Worm (Caenorhabditis elegans) whole organism, L1 larva: Measurements from ENCODE around the gene ZK287.7.

Experiments
- C04F5.9 ChIP-seq: sonication (generic microtip); optimal IDR thresholded peaks from 2 replicates; lab custom pipeline; 2016; ENCODE audit warnings: missing genetic modification characterization, missing compliant biosample characterization
- C34B4.2 ChIP-seq: sonication (generic microtip); optimal IDR thresholded peaks from 2 replicates; lab custom pipeline; 2017; ENCODE audit warnings: mild to moderate bottlenecking, missing genetic modification characterization, missing compliant biosample characterization
- Y116A8C.19 ChIP-seq: sonication (generic microtip); optimal IDR thresholded peaks from 2 replicates; lab custom pipeline; 2016; ENCODE audit warnings: missing compliant biosample characterization, missing genetic modification characterization, borderline replicate concordance
- alr-1 ChIP-seq: fragments of 200-800 bp; sonication (Bioruptor generic); optimal IDR thresholded peaks from 2 replicates; lab custom pipeline; 2018; ENCODE audit warnings: borderline replicate concordance, mild to moderate bottlenecking, missing genetic modification characterization, missing compliant biosample characterization
- blmp-1 ChIP-seq: fragments of 150-350 bp; optimal IDR thresholded peaks from 2 replicates; lab custom pipeline; 2014; ENCODE audit warnings: missing biosample characterization, missing genetic modification characterization
- ceh-63 ChIP-seq: fragments of 200-800 bp; sonication (Bioruptor generic); optimal IDR thresholded peaks from 2 replicates; lab custom pipeline; 2018; ENCODE audit warnings: mild to moderate bottlenecking, missing genetic modification characterization, missing compliant biosample characterization
- ceh-82 ChIP-seq, 3 experiments: fragments of 150-350 bp in 1 of 3; sonication (generic microtip) in 2 of 3; optimal IDR thresholded peaks; 2 replicates each; lab custom pipeline; 2014 to 2017; ENCODE audit warnings: missing biosample characterization in 3 of 3, missing genetic modification characterization in 3 of 3
- dpl-1 ChIP-seq, 3 experiments: fragments of 150-350 bp in 2 of 3; sonication (generic microtip) in 1 of 3; optimal IDR thresholded peaks; 2 replicates each; lab custom pipeline; 2014 to 2017; ENCODE audit warnings: missing biosample characterization in 3 of 3, missing genetic modification characterization in 3 of 3, missing genetic modification reagents in 3 of 3
- efl-1 ChIP-seq, 4 experiments: fragments of 150-350 bp; optimal IDR thresholded peaks in 3 of 4; peaks in 1 of 4; 1 replicate in 1 of 4; 2 replicates in 3 of 4; lab custom pipeline; 2014; ENCODE audit warnings: missing biosample characterization in 2 of 4, missing genetic modification characterization in 2 of 4, missing genetic modification reagents in 2 of 4
- efl-3 ChIP-seq: fragments of 200-800 bp; sonication (Bioruptor generic); optimal IDR thresholded peaks from 2 replicates; lab custom pipeline; 2018; ENCODE audit warnings: mild to moderate bottlenecking, missing genetic modification characterization, missing compliant biosample characterization
- egl-27 ChIP-seq, 2 experiments: fragments of 150-350 bp in 1 of 2; sonication (generic microtip); optimal IDR thresholded peaks; 3 replicates each; lab custom pipeline; 2017 to 2018; ENCODE audit warnings: missing biosample characterization in 2 of 2, missing genetic modification characterization in 2 of 2, missing genetic modification reagents in 2 of 2
- elt-2 ChIP-seq: sonication (generic microtip); optimal IDR thresholded peaks from 2 replicates; lab custom pipeline; 2016; ENCODE audit warnings: missing genetic modification characterization, mild to moderate bottlenecking, inconsistent platforms, missing compliant biosample characterization, missing genetic modification reagents
- elt-3 ChIP-seq, 6 experiments: fragments of 150-350 bp in 1 of 6; sonication (generic microtip); optimal IDR thresholded peaks; 2 replicates each; lab custom pipeline; 2017 to 2018; ENCODE audit warnings: missing biosample characterization in 6 of 6, missing genetic modification characterization in 6 of 6, inconsistent platforms in 1 of 6
- fkh-10 ChIP-seq: sonication (generic microtip); optimal IDR thresholded peaks from 2 replicates; lab custom pipeline; 2017; ENCODE audit warnings: missing biosample characterization, missing genetic modification reagents, missing genetic modification characterization
- fkh-4 ChIP-seq: sonication (generic microtip); optimal IDR thresholded peaks from 2 replicates; lab custom pipeline; 2016; ENCODE audit warnings: missing compliant biosample characterization, missing genetic modification characterization, borderline replicate concordance
- fos-1 ChIP-seq: fragments of 150-350 bp; optimal IDR thresholded peaks from 2 replicates; lab custom pipeline; 2014; ENCODE audit warnings: missing biosample characterization, missing genetic modification characterization
- grh-1 ChIP-seq: fragments of 200-800 bp; sonication (Bioruptor generic); IDR thresholded peaks from 2 replicates; pipeline ENCODE4 v1.3.6; 2022; ENCODE audit warnings: missing genetic modification reagents, missing genetic modification characterization, missing compliant biosample characterization
- hlh-17 ChIP-seq: fragments of 200-800 bp; sonication (Bioruptor generic); optimal IDR thresholded peaks from 2 replicates; lab custom pipeline; 2018; ENCODE audit warnings: missing genetic modification characterization, mild to moderate bottlenecking, missing compliant biosample characterization, moderate library complexity, borderline replicate concordance
- hpl-2 ChIP-seq: fragments of 150-350 bp; optimal IDR thresholded peaks from 2 replicates; lab custom pipeline; 2014; ENCODE audit warnings: missing biosample characterization, missing genetic modification reagents, missing genetic modification characterization
- isw-1 ChIP-seq: fragments of 200-800 bp; sonication (Bioruptor generic); IDR thresholded peaks from 2 replicates; pipeline ENCODE4 v1.3.6; 2022; ENCODE audit warnings: missing genetic modification characterization, missing compliant biosample characterization
- lin-14 ChIP-seq: fragments of 200-800 bp; sonication (Bioruptor generic); optimal IDR thresholded peaks from 2 replicates; lab custom pipeline; 2018; ENCODE audit warnings: mild to moderate bottlenecking, missing genetic modification characterization, moderate library complexity, missing compliant biosample characterization
- lsy-2 ChIP-seq, 2 experiments: fragments of 150-350 bp; optimal IDR thresholded peaks; 2 replicates each; lab custom pipeline; 2014; ENCODE audit warnings: missing biosample characterization in 2 of 2, missing genetic modification characterization in 2 of 2
- mab-9 ChIP-seq: fragments of 200-800 bp; sonication (Bioruptor generic); IDR thresholded peaks from 2 replicates; pipeline ENCODE4 v1.3.6; 2022; ENCODE audit warnings: missing genetic modification reagents, missing genetic modification characterization, missing compliant biosample characterization
- mdl-1 ChIP-seq, 2 experiments: fragments of 150-350 bp; optimal IDR thresholded peaks; 2 replicates each; lab custom pipeline; 2014 to 2017; ENCODE audit warnings: missing biosample characterization in 2 of 2, missing genetic modification characterization in 2 of 2, inconsistent platforms in 1 of 2
- nhr-11 ChIP-seq: fragments of 150-350 bp; optimal IDR thresholded peaks from 2 replicates; lab custom pipeline; 2014; ENCODE audit warnings: missing biosample characterization, missing genetic modification characterization
- nhr-12 ChIP-seq: sonication (generic microtip); optimal IDR thresholded peaks from 2 replicates; lab custom pipeline; 2017; ENCODE audit warnings: missing biosample characterization, missing genetic modification characterization
- nhr-20 ChIP-seq: sonication (generic microtip); optimal IDR thresholded peaks from 2 replicates; lab custom pipeline; 2016; ENCODE audit warnings: mild to moderate bottlenecking, missing genetic modification characterization, missing compliant biosample characterization
- nhr-237 ChIP-seq: fragments of 150-350 bp; optimal IDR thresholded peaks from 2 replicates; lab custom pipeline; 2014; ENCODE audit warnings: missing biosample characterization, missing genetic modification characterization
- nhr-28 ChIP-seq: fragments of 150-350 bp; optimal IDR thresholded peaks from 2 replicates; lab custom pipeline; 2014; ENCODE audit warnings: missing biosample characterization, missing genetic modification characterization
- nhr-71 ChIP-seq: sonication (generic microtip); optimal IDR thresholded peaks from 2 replicates; lab custom pipeline; 2016; ENCODE audit warnings: mild to moderate bottlenecking, missing genetic modification characterization, moderate library complexity, missing compliant biosample characterization
- nhr-76 ChIP-seq: sonication (generic microtip); optimal IDR thresholded peaks from 2 replicates; lab custom pipeline; 2017; ENCODE audit warnings: missing biosample characterization, missing genetic modification characterization
- nhr-77 ChIP-seq: fragments of 150-350 bp; optimal IDR thresholded peaks from 2 replicates; lab custom pipeline; 2014; ENCODE audit warnings: missing biosample characterization, missing genetic modification characterization
- nhr-84 ChIP-seq: sonication (generic microtip); optimal IDR thresholded peaks from 2 replicates; lab custom pipeline; 2017; ENCODE audit warnings: missing biosample characterization, missing genetic modification characterization
- nhr-85 ChIP-seq: sonication (generic microtip); peaks from one replicate; lab custom pipeline; 2016; ENCODE audit warnings: missing genetic modification characterization, inconsistent platforms, missing compliant biosample characterization
- pag-3 ChIP-seq: sonication (generic microtip); optimal IDR thresholded peaks from 2 replicates; lab custom pipeline; 2017; ENCODE audit warnings: missing genetic modification characterization, mild to moderate bottlenecking, missing compliant biosample characterization, antibody characterized with exemption, borderline replicate concordance; ENCODE audit not compliant: insufficient read depth
- pqm-1 ChIP-seq: sonication (generic microtip); optimal IDR thresholded peaks from 3 replicates; lab custom pipeline; 2017; ENCODE audit warnings: missing biosample characterization, missing genetic modification characterization
- skn-1 ChIP-seq: fragments of 150-350 bp; optimal IDR thresholded peaks from 2 replicates; lab custom pipeline; 2014; ENCODE audit warnings: missing biosample characterization, missing genetic modification characterization
- sox-4 ChIP-seq: sonication (generic microtip); optimal IDR thresholded peaks from 2 replicates; lab custom pipeline; 2016; ENCODE audit warnings: missing genetic modification characterization, missing compliant biosample characterization
- sptf-1 ChIP-seq: fragments of 150-350 bp; optimal IDR thresholded peaks from 2 replicates; lab custom pipeline; 2014; ENCODE audit warnings: missing biosample characterization, missing genetic modification characterization
- sup-37 ChIP-seq: fragments of 200-800 bp; sonication (Bioruptor generic); optimal IDR thresholded peaks from 2 replicates; lab custom pipeline; 2018; ENCODE audit warnings: mild to moderate bottlenecking, missing genetic modification characterization, missing compliant biosample characterization
- swsn-7 ChIP-seq: sonication (generic microtip); optimal IDR thresholded peaks from 2 replicates; lab custom pipeline; 2016; ENCODE audit warnings: missing genetic modification characterization, missing compliant biosample characterization
- tbx-2 ChIP-seq: sonication (generic microtip); optimal IDR thresholded peaks from 2 replicates; lab custom pipeline; 2016; ENCODE audit warnings: missing genetic modification characterization, missing compliant biosample characterization
- tlp-1 ChIP-seq: fragments of 150-350 bp; optimal IDR thresholded peaks from 2 replicates; lab custom pipeline; 2014; ENCODE audit warnings: missing biosample characterization, missing genetic modification characterization
- unc-130 ChIP-seq: fragments of 150-350 bp; optimal IDR thresholded peaks from 2 replicates; lab custom pipeline; 2017; ENCODE audit warnings: missing biosample characterization, missing genetic modification characterization, inconsistent platforms
- unc-30 ChIP-seq: sonication (generic microtip); optimal IDR thresholded peaks from 2 replicates; lab custom pipeline; 2017; ENCODE audit warnings: missing biosample characterization, missing genetic modification characterization
- unc-62 ChIP-seq: fragments of 150-350 bp; optimal IDR thresholded peaks from 2 replicates; lab custom pipeline; 2014; ENCODE audit warnings: missing biosample characterization, missing genetic modification reagents, missing genetic modification characterization
- unc-98 ChIP-seq: fragments of 200-800 bp; sonication (Bioruptor generic); IDR thresholded peaks from 2 replicates; pipeline ENCODE4 v1.3.6; 2022; ENCODE audit warnings: missing genetic modification characterization, missing compliant biosample characterization
- zag-1 ChIP-seq: fragments of 150-350 bp; optimal IDR thresholded peaks from 2 replicates; lab custom pipeline; 2014; ENCODE audit warnings: missing biosample characterization, missing genetic modification characterization
- ztf-11 ChIP-seq, 2 experiments: sonication (generic microtip); optimal IDR thresholded peaks; 2 replicates each; lab custom pipeline; 2016 to 2017; ENCODE audit warnings: missing genetic modification characterization in 2 of 2, missing biosample characterization in 1 of 2, missing compliant biosample characterization in 1 of 2
- ztf-4 ChIP-seq: fragments of 150-350 bp; optimal IDR thresholded peaks from 2 replicates; lab custom pipeline; 2014; ENCODE audit warnings: missing biosample characterization, missing genetic modification characterization

Gene ZK287.7

DNA sequence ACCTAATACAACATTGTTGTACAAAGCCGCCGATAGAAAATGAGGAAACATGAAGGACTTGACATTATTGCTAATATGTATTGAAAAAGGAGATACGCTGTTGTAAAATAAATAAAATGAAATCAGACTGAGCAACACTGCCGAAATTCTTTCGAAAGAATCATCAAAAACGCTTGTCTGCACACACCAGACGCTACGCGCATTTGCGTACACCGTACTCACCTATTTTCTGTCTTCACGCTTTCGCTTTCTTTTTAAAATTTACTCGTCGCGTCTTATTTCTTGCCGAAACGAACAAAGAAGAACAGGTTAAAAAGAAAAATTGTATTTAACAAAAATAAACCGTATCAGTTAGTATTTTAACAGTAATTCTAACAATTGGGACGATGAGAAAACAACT is 2.1 kb upstream of the ZK287.7 start (continued):
- no peak for TF ChIP-seq fkh-10
- TF ChIP-seq hlh-17 (GFP tag; lab: Kevin White, UChicago) = no peak
- TF ChIP-seq alr-1 (tag; lab: Kevin White, UChicago) = no peak
- no peak for TF ChIP-seq fkh-4 (tag; lab: Kevin White, UChicago)
- TF ChIP-seq grh-1 (GFP tag; lab: Robert Waterston, UW) = no peak
- no peak for TF ChIP-seq sup-37 (GFP tag; lab: Kevin White, UChicago)
- TF ChIP-seq efl-3 (GFP tag; lab: Kevin White, UChicago) = no peak
- no peak for TF ChIP-seq nhr-11 (tag; lab: Kevin White, UChicago)
- TF ChIP-seq skn-1 (tag; lab: Kevin White, UChicago) = peak; percentile 72
- no peak for TF ChIP-seq unc-30
- TF ChIP-seq egl-27 (tag; optimal IDR thresholded peaks at IDR 0.05; lab: Kevin White, UChicago) = no peak
- TF ChIP-seq nhr-77 = no peak
- TF ChIP-seq dpl-1 (GFP tag; optimal IDR thresholded peaks at IDR 0.05; lab: Kevin White, UChicago) = peak; percentile 24 to 57 (median 38)
- TF ChIP-seq nhr-237 = no peak
- TF ChIP-seq elt-2 (tag; lab: Kevin White, UChicago) = no peak
- peak in 1 of 2 experiments; percentile 40 for TF ChIP-seq mdl-1 (tag; optimal IDR thresholded peaks at IDR 0.05; lab: Kevin White, UChicago)
- no peak for TF ChIP-seq hpl-2 (GFP tag; lab: Kevin White, UChicago)
- no peak for TF ChIP-seq unc-98 (GFP tag; lab: Robert Waterston, UW)
- no peak for TF ChIP-seq tlp-1 (tag; lab: Kevin White, UChicago)
- TF ChIP-seq isw-1 (GFP tag; lab: Robert Waterston, UW) = no peak
- no peak for TF ChIP-seq sox-4 (tag; lab: Kevin White, UChicago)
- no peak for TF ChIP-seq C34B4.2 (tag; lab: Kevin White, UChicago)
- peak; percentile 42 for TF ChIP-seq swsn-7 (tag; lab: Kevin White, UChicago)
- no peak for TF ChIP-seq tbx-2 (tag; lab: Kevin White, UChicago)
- TF ChIP-seq zag-1 = no peak
- TF ChIP-seq unc-130 = peak; percentile 37
- TF ChIP-seq efl-1 (optimal IDR thresholded peaks at IDR 0.05; lab: Kevin White, UChicago) = peak; percentile 33 to 55
- TF ChIP-seq efl-1 (GFP tag; optimal IDR thresholded peaks at IDR 0.05 in 1 of 2; lab: Kevin White, UChicago) = peak; percentile 50 to 94
- TF ChIP-seq ztf-4 (tag; lab: Kevin White, UChicago) = no peak
- TF ChIP-seq blmp-1 (tag; lab: Kevin White, UChicago) = peak; percentile 99
- no peak for TF ChIP-seq pqm-1
- peak; percentile 45 for TF ChIP-seq nhr-20 (tag; lab: Kevin White, UChicago)
- TF ChIP-seq nhr-28 = no peak
- no peak for TF ChIP-seq lin-14
- TF ChIP-seq nhr-84 = no peak
- TF ChIP-seq elt-3 (tag; optimal IDR thresholded peaks at IDR 0.05; lab: Kevin White, UChicago) = peak in 2 of 6 experiments; percentile 48 to 51
- no peak for TF ChIP-seq ceh-63 (GFP tag; lab: Kevin White, UChicago)
- TF ChIP-seq C04F5.9 = no peak
- TF ChIP-seq Y116A8C.19 = no peak
- TF ChIP-seq lsy-2 (tag; optimal IDR thresholded peaks at IDR 0.05; lab: Kevin White, UChicago) = peak; percentile 73 to 94

DNA sequence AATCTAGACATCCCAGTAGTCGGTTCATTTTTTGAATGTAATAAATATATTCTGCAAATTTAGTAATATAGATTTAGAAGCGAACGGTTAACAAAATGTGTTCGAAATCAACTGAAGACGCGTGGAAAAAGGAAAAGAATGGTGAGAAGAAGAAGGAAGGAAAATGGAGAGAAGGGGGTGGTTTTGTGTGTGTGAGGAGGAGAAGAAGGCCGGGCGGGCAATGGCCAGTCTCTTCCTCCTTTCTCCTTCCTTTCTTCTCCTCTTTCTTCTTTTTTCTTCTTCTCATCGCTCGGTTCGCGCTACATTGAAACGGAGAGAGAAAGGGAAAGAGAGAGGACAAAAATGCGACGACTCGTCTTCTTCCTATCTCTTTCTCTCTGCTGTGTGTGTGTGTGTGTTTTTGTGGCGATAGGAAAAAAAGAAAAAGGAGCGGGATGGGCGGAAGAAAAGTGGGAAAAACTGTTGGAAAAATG is 717 bp upstream of the ZK287.7 start, which contains the start of gene ztf-9:
ztf-9 (minus strand) TSS at position 51 of the 473 bp plus-strand sequence.
- TF ChIP-seq nhr-237 = no peak
- TF ChIP-seq nhr-71 (tag; lab: Kevin White, UChicago) = peak; percentile 40
- no peak for TF ChIP-seq sptf-1 (tag; lab: Kevin White, UChicago)
- no peak for TF ChIP-seq C04F5.9
- no peak for TF ChIP-seq hlh-17 (GFP tag; lab: Kevin White, UChicago)
- TF ChIP-seq egl-27 (tag; optimal IDR thresholded peaks at IDR 0.05; lab: Kevin White, UChicago) = no peak
- no peak for TF ChIP-seq unc-30
- no peak for TF ChIP-seq nhr-76 (tag; lab: Kevin White, UChicago)
- no peak for TF ChIP-seq grh-1 (GFP tag; lab: Robert Waterston, UW)
- no peak for TF ChIP-seq nhr-28
- peak in 1 of 3 experiments; percentile 49 for TF ChIP-seq ceh-82 (tag; optimal IDR thresholded peaks at IDR 0.05; lab: Kevin White, UChicago)
- no peak for TF ChIP-seq ztf-11 (tag; optimal IDR thresholded peaks at IDR 0.05; lab: Kevin White, UChicago)
- TF ChIP-seq fos-1 (tag; lab: Kevin White, UChicago) = peak; percentile 13
- no peak for TF ChIP-seq C34B4.2 (tag; lab: Kevin White, UChicago)
- no peak for TF ChIP-seq pag-3
- no peak for TF ChIP-seq skn-1 (tag; lab: Kevin White, UChicago)
- no peak for TF ChIP-seq nhr-12 (tag; lab: Kevin White, UChicago)
- TF ChIP-seq unc-62 (GFP tag; lab: Kevin White, UChicago) = no peak
- TF ChIP-seq elt-3 (tag; optimal IDR thresholded peaks at IDR 0.05; lab: Kevin White, UChicago) = peak in 2 of 6 experiments; percentile 32 to 35
- no peak for TF ChIP-seq nhr-84
- TF ChIP-seq nhr-85 = no peak
- TF ChIP-seq ztf-4 (tag; lab: Kevin White, UChicago) = no peak
- no peak for TF ChIP-seq mab-9 (GFP tag; lab: Robert Waterston, UW)
- TF ChIP-seq efl-1 (optimal IDR thresholded peaks at IDR 0.05; lab: Kevin White, UChicago) = peak; percentile 30
- peak in 1 of 2 experiments; percentile 83 for TF ChIP-seq efl-1 (GFP tag; optimal IDR thresholded peaks at IDR 0.05 in 1 of 2; lab: Kevin White, UChicago)
- no peak for TF ChIP-seq ceh-63 (GFP tag; lab: Kevin White, UChicago)
